Fruit fly (Drosophila melanogaster) whole organism, embryonic: ENCODE data around the gene RtcB.

ENCODE experiments used
- Ada2b ChIP-seq: fragments of 200-800 bp; sonication (Bioruptor generic); IDR thresholded peaks from 2 replicates; pipeline ENCODE4 v1.3.6; 2022; ENCODE audit warnings: missing biosample characterization, missing genetic modification characterization
- Bdp1 ChIP-seq: fragments of 200-800 bp; sonication (Bioruptor generic); optimal IDR thresholded peaks from 3 replicates; lab custom pipeline; 2016; ENCODE audit warnings: missing biosample characterization, missing genetic modification characterization
- CG10209 ChIP-seq: fragments of 200-800 bp; sonication (Bioruptor generic); optimal IDR thresholded peaks from 3 replicates; lab custom pipeline; 2017; ENCODE audit warnings: missing biosample characterization, mild to moderate bottlenecking, missing genetic modification characterization, missing genetic modification reagents
- CG13894 ChIP-seq: fragments of 200-800 bp; sonication (Bioruptor generic); optimal IDR thresholded peaks from 3 replicates; lab custom pipeline; 2018; ENCODE audit warnings: missing biosample characterization, mild to moderate bottlenecking, missing genetic modification characterization, moderate library complexity
- CG17829 ChIP-seq: fragments of 200-800 bp; optimal IDR thresholded peaks from 2 replicates; lab custom pipeline; 2019; ENCODE audit warnings: missing biosample characterization, mild to moderate bottlenecking, missing genetic modification characterization, moderate library complexity
- CG17912 ChIP-seq: fragments of 200-800 bp; sonication (Bioruptor generic); optimal IDR thresholded peaks from 2 replicates; lab custom pipeline; 2018; ENCODE audit warnings: missing biosample characterization, mild to moderate bottlenecking, missing genetic modification characterization
- CG1832 ChIP-seq: fragments of 200-800 bp; sonication (Bioruptor generic); optimal IDR thresholded peaks from 2 replicates; lab custom pipeline; 2017; ENCODE audit warnings: missing biosample characterization, mild to moderate bottlenecking, missing genetic modification characterization, inconsistent platforms
- CG2120 ChIP-seq: fragments of 200-800 bp; sonication (Bioruptor generic); optimal IDR thresholded peaks from 3 replicates; lab custom pipeline; 2016; ENCODE audit warnings: missing biosample characterization, missing genetic modification characterization
- CG2129 ChIP-seq: fragments of 200-800 bp; sonication (Bioruptor generic); IDR thresholded peaks from 2 replicates; pipeline ENCODE4 v1.3.6; 2022; ENCODE audit warnings: missing biosample characterization, missing genetic modification characterization; ENCODE audit not compliant: partially characterized antibody
- CG31224 ChIP-seq: fragments of 200-800 bp; sonication (Bioruptor generic); IDR thresholded peaks from 2 replicates; pipeline ENCODE4 v1.3.6; 2022; ENCODE audit warnings: missing biosample characterization, missing genetic modification characterization
- CG34422 ChIP-seq: fragments of 200-800 bp; sonication (Bioruptor generic); IDR thresholded peaks from 3 replicates; pipeline ENCODE4 v1.3.6; 2022; ENCODE audit warnings: missing biosample characterization, missing genetic modification characterization
- CG7357 ChIP-seq: fragments of 200-800 bp; sonication (Bioruptor generic); IDR thresholded peaks from 3 replicates; pipeline ENCODE4 v1.3.6; 2022; ENCODE audit warnings: missing biosample characterization, missing genetic modification characterization
- CG8924 ChIP-seq: fragments of 200-800 bp; optimal IDR thresholded peaks from 3 replicates; lab custom pipeline; 2019; ENCODE audit warnings: missing biosample characterization, mild to moderate bottlenecking, missing genetic modification characterization, moderate library complexity
- Doc2 ChIP-seq: fragments of 200-800 bp; sonication (Bioruptor generic); IDR thresholded peaks from 2 replicates; pipeline ENCODE4 v1.3.6; 2022; ENCODE audit warnings: missing biosample characterization, missing genetic modification characterization
- HmgZ ChIP-seq: fragments of 200-800 bp; sonication (Bioruptor generic); optimal IDR thresholded peaks from 2 replicates; lab custom pipeline; 2018; ENCODE audit warnings: missing biosample characterization, mild to moderate bottlenecking, missing genetic modification characterization
- Jarid2 ChIP-seq: fragments of 200-800 bp; sonication (Bioruptor generic); optimal IDR thresholded peaks from 3 replicates; lab custom pipeline; 2017; ENCODE audit warnings: mild to moderate bottlenecking, missing biosample characterization, missing genetic modification reagents, missing genetic modification characterization
- MESR4 ChIP-seq: fragments of 200-800 bp; sonication (Bioruptor generic); optimal IDR thresholded peaks from 2 replicates; lab custom pipeline; 2018; ENCODE audit warnings: missing biosample characterization, mild to moderate bottlenecking, missing genetic modification characterization, moderate library complexity
- Meics ChIP-seq: fragments of 200-800 bp; sonication (Bioruptor generic); optimal IDR thresholded peaks from 2 replicates; lab custom pipeline; 2017; ENCODE audit warnings: missing biosample characterization, mild to moderate bottlenecking, missing genetic modification characterization
- Mrtf ChIP-seq: fragments of 200-800 bp; sonication (Bioruptor generic); IDR thresholded peaks from 3 replicates; pipeline ENCODE4 v1.3.6; 2022; ENCODE audit warnings: missing biosample characterization, missing genetic modification characterization
- Nf-YC ChIP-seq: fragments of 200-800 bp; optimal IDR thresholded peaks from 3 replicates; lab custom pipeline; 2019; ENCODE audit warnings: missing biosample characterization, mild to moderate bottlenecking, missing genetic modification characterization, moderate library complexity
- Pdp1 ChIP-seq, 2 experiments: fragments of 200-800 bp; sonication (Bioruptor generic); optimal IDR thresholded peaks; 3 replicates each; lab custom pipeline; 2016; ENCODE audit warnings: missing biosample characterization in 2 of 2, missing genetic modification characterization in 2 of 2, mild to moderate bottlenecking in 1 of 2, moderate library complexity in 1 of 2
- Sry-β ChIP-seq: fragments of 200-800 bp; sonication (Bioruptor generic); optimal IDR thresholded peaks from 2 replicates; lab custom pipeline; 2018; ENCODE audit warnings: missing biosample characterization, mild to moderate bottlenecking, missing genetic modification characterization, moderate library complexity
- Ssrp ChIP-seq: fragments of 200-800 bp; sonication (Bioruptor generic); optimal IDR thresholded peaks from 2 replicates; lab custom pipeline; 2018; ENCODE audit warnings: missing biosample characterization, mild to moderate bottlenecking, missing genetic modification characterization, moderate library complexity
- ac ChIP-seq: fragments of 200-800 bp; sonication (Bioruptor generic); optimal IDR thresholded peaks from 3 replicates; lab custom pipeline; 2017; ENCODE audit warnings: missing biosample characterization, mild to moderate bottlenecking, missing genetic modification characterization
- al ChIP-seq: fragments of 200-800 bp; sonication (Bioruptor generic); IDR thresholded peaks from 2 replicates; pipeline ENCODE4 v1.3.6; 2022; ENCODE audit warnings: missing biosample characterization, missing genetic modification characterization
- bab2 ChIP-seq: fragments of 200-800 bp; sonication (Bioruptor generic); optimal IDR thresholded peaks from 2 replicates; lab custom pipeline; 2016; ENCODE audit warnings: missing biosample characterization, missing genetic modification characterization
- caup ChIP-seq: fragments of 200-800 bp; sonication (Bioruptor generic); optimal IDR thresholded peaks from 3 replicates; lab custom pipeline; 2017; ENCODE audit warnings: missing biosample characterization, mild to moderate bottlenecking, missing genetic modification characterization, moderate library complexity; ENCODE audit not compliant: severe bottlenecking
- crc ChIP-seq: fragments of 200-800 bp; sonication (Bioruptor generic); optimal IDR thresholded peaks from 2 replicates; lab custom pipeline; 2016; ENCODE audit warnings: missing biosample characterization, missing genetic modification characterization
- disco-r ChIP-seq: fragments of 200-800 bp; sonication (Bioruptor generic); optimal IDR thresholded peaks from 2 replicates; lab custom pipeline; 2016; ENCODE audit warnings: missing biosample characterization, missing genetic modification characterization
- dysf ChIP-seq: fragments of 200-800 bp; sonication (Bioruptor generic); IDR thresholded peaks from 3 replicates; pipeline ENCODE4 v1.3.6; 2022; ENCODE audit warnings: missing biosample characterization, missing genetic modification characterization
- gcm ChIP-seq: fragments of 200-800 bp; sonication (Bioruptor generic); optimal IDR thresholded peaks from 2 replicates; lab custom pipeline; 2019; ENCODE audit warnings: missing biosample characterization, mild to moderate bottlenecking, missing genetic modification characterization, moderate library complexity
- gcm2 ChIP-seq: fragments of 200-800 bp; sonication (Bioruptor generic); optimal IDR thresholded peaks from 2 replicates; lab custom pipeline; 2016; ENCODE audit warnings: missing biosample characterization, missing genetic modification characterization
- hkb ChIP-seq, 2 experiments: fragments of 200-800 bp in 1 of 2; fragments of >200 bp in 1 of 2; sonication (Bioruptor generic) in 1 of 2; IDR thresholded peaks in 1 of 2; optimal IDR thresholded peaks in 1 of 2; 2 replicates each; pipeline versions ENCODE4 v1.3.6 to Lab custom; 2017 to 2022; ENCODE audit warnings: missing biosample characterization in 1 of 2, missing genetic modification characterization in 1 of 2
- lilli ChIP-seq: fragments of 200-800 bp; sonication (Bioruptor generic); optimal IDR thresholded peaks from 3 replicates; lab custom pipeline; 2016; ENCODE audit warnings: missing biosample characterization, missing genetic modification characterization
- nerfin-1 ChIP-seq: fragments of 200-800 bp; sonication (Bioruptor generic); optimal IDR thresholded peaks from 3 replicates; lab custom pipeline; 2019; ENCODE audit warnings: missing biosample characterization, mild to moderate bottlenecking, missing genetic modification characterization, moderate library complexity
- nerfin-2 ChIP-seq: fragments of 200-800 bp; sonication (Bioruptor generic); IDR thresholded peaks from 2 replicates; pipeline ENCODE4 v1.3.6; 2022; ENCODE audit warnings: missing biosample characterization, missing genetic modification characterization; ENCODE audit not compliant: partially characterized antibody
- pho ChIP-seq: fragments of 200-800 bp; sonication (Bioruptor generic); optimal IDR thresholded peaks from 2 replicates; lab custom pipeline; 2016; ENCODE audit warnings: missing biosample characterization, missing genetic modification characterization
- pum ChIP-seq: fragments of 200-800 bp; sonication (Bioruptor generic); optimal IDR thresholded peaks from 2 replicates; lab custom pipeline; 2016; ENCODE audit warnings: missing biosample characterization, missing genetic modification characterization
- run ChIP-seq: fragments of 200-800 bp; sonication (Bioruptor generic); optimal IDR thresholded peaks from 3 replicates; lab custom pipeline; 2018; ENCODE audit warnings: missing biosample characterization, mild to moderate bottlenecking, missing genetic modification characterization
- sisA ChIP-seq: fragments of 200-800 bp; sonication (Bioruptor generic); IDR thresholded peaks from 2 replicates; pipeline ENCODE4 v1.3.6; 2022; ENCODE audit warnings: missing biosample characterization, missing genetic modification characterization
- slbo ChIP-seq: fragments of 200-800 bp; sonication (Bioruptor generic); IDR thresholded peaks from 2 replicates; pipeline ENCODE4 v1.3.6; 2022; ENCODE audit warnings: missing biosample characterization, missing genetic modification characterization
- sqz ChIP-seq: fragments of 200-800 bp; sonication (Bioruptor generic); optimal IDR thresholded peaks from 3 replicates; lab custom pipeline; 2018; ENCODE audit warnings: missing biosample characterization, mild to moderate bottlenecking, missing genetic modification characterization
- sr ChIP-seq: fragments of 200-800 bp; sonication (Bioruptor generic); IDR thresholded peaks from 3 replicates; pipeline ENCODE4 v1.3.6; 2022; ENCODE audit warnings: missing biosample characterization, missing genetic modification characterization
- sug ChIP-seq: fragments of 200-800 bp; optimal IDR thresholded peaks from 2 replicates; lab custom pipeline; 2019; ENCODE audit warnings: missing biosample characterization, mild to moderate bottlenecking, missing genetic modification characterization, moderate library complexity
- toy ChIP-seq: fragments of 200-800 bp; sonication (Bioruptor generic); IDR thresholded peaks from 2 replicates; pipeline ENCODE4 v1.3.6; 2022; ENCODE audit warnings: missing biosample characterization, missing genetic modification characterization
- vfl ChIP-seq: fragments of 200-800 bp; sonication (Bioruptor generic); optimal IDR thresholded peaks from 2 replicates; lab custom pipeline; 2016; ENCODE audit warnings: missing biosample characterization, missing genetic modification characterization
- vnd ChIP-seq: fragments of 200-800 bp; sonication (Bioruptor generic); IDR thresholded peaks from 3 replicates; pipeline ENCODE4 v1.3.6; 2022; ENCODE audit warnings: missing biosample characterization, missing genetic modification characterization; ENCODE audit not compliant: partially characterized antibody
- wdn ChIP-seq: fragments of 200-800 bp; sonication (Bioruptor generic); IDR thresholded peaks from 2 replicates; pipeline ENCODE4 v1.3.6; 2022; ENCODE audit warnings: missing biosample characterization, missing genetic modification characterization
- zfh1 ChIP-seq: fragments of 200-800 bp; sonication (Bioruptor generic); IDR thresholded peaks from 3 replicates; pipeline ENCODE4 v1.3.6; 2022; ENCODE audit warnings: missing biosample characterization, missing genetic modification characterization

The RtcB gene

DNA sequence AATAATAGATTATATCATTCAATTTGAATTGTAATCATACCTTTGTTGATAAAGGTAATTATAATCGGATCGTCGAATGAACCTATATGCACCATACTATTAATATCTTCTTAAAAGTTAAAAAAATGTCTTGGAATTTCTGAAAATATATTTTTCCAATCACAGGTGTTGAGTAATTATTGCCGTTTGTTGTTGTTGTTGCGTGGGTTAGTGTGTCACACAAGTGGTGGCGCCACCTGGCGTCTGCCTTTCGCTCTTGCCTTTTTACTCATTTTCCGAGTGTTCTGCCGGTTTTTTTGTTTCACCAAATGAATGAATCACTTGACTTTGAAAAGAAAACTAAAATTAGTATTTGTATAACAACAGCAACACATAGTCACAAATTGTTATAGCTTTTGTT lies 15.3 kb upstream of the RtcB start (continued):
- no peak for TF ChIP-seq CG2129 (GFP tag; lab: Robert Waterston, UW)
- TF ChIP-seq pho (GFP tag; lab: Kevin White, UChicago), result no peak
- no peak for TF ChIP-seq sisA (GFP tag; lab: Robert Waterston, UW)
- no peak for TF ChIP-seq ac
- no peak for TF ChIP-seq nerfin-2 (GFP tag; lab: Robert Waterston, UW)
- no peak for TF ChIP-seq HmgZ
- TF ChIP-seq Pdp1 (GFP tag; optimal IDR thresholded peaks at IDR 0.05; lab: Kevin White, UChicago), result peak in 1 of 2 experiments; percentile 53
- TF ChIP-seq wdn (GFP tag; lab: Robert Waterston, UW), result no peak
- no peak for TF ChIP-seq CG34422 (GFP tag; lab: Robert Waterston, UW)

DNA sequence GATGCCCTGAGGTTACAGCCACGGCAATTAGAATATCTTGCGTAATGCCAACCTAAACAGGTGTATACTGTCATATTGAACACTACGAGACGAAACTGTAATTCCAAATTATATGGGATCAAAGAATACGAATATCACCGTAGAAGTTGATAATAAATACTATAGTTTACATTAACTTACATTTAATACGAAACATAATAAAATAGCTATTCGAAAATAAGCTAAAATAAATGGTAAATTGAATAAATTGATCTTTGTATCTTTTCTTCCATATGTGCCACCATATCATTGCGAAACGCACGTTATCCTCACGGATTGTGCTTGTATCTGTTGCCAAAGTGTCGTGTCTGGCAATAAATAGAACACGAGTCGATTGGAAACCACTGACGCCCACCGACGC lies 14.6 kb upstream of the RtcB start:
- TF ChIP-seq nerfin-1 (tag; lab: Kevin White, UChicago) (no peak), CG8924 (no peak), dysf (peak; percentile 67; the same call in 2 of the 3 replicates), CG1832 (GFP tag; lab: Kevin White, UChicago) (no peak), gcm (GFP tag; lab: Kevin White, UChicago) (no peak), pum (GFP tag; lab: Kevin White, UChicago) (no peak), CG17829 (tag; lab: Kevin White, UChicago) (no peak), Ssrp (no peak), Mrtf (GFP tag; lab: Robert Waterston, UW) (peak; percentile 28; the same call in 1 of the 3 replicates), zfh1 (no peak), CG2129 (GFP tag; lab: Robert Waterston, UW) (no peak), hkb (optimal IDR thresholded peaks at IDR 0.05; lab: Kevin White, UChicago) (no peak), hkb (GFP tag; IDR thresholded peaks at IDR 0.05; lab: Robert Waterston, UW) (0 out of 2 replicates have a peak, but pooled peaks have one; percentile 36), Nf-YC (tag; lab: Kevin White, UChicago) (peak; percentile 4), CG31224 (GFP tag; lab: Robert Waterston, UW) (no peak), vfl (no peak), wdn (GFP tag; lab: Robert Waterston, UW) (0 out of 2 replicates have a peak, but pooled peaks have one; percentile 16), slbo (GFP tag; lab: Robert Waterston, UW) (peak; percentile 62), sqz (no peak), disco-r (GFP tag; lab: Kevin White, UChicago) (no peak), MESR4 (no peak), sr (GFP tag; lab: Robert Waterston, UW) (no peak), sug (peak; percentile 15), Meics (GFP tag; lab: Kevin White, UChicago) (peak; percentile 49), Ada2b (GFP tag; lab: Robert Waterston, UW) (0 out of 2 replicates have a peak, but pooled peaks have one; percentile 7), run (tag; lab: Kevin White, UChicago) (no peak), al (GFP tag; lab: Robert Waterston, UW) (peak; percentile 63; the same call in 1 of the 2 replicates), caup (GFP tag; lab: Kevin White, UChicago) (peak; percentile 16), toy (GFP tag; lab: Robert Waterston, UW) (no peak), CG2120 (GFP tag; lab: Kevin White, UChicago) (peak; percentile 31), Doc2 (no peak), gcm2 (no peak), Jarid2 (GFP tag; lab: Kevin White, UChicago) (no peak), CG10209 (no peak), CG7357 (GFP tag; lab: Robert Waterston, UW) (no peak), Bdp1 (no peak), vnd (GFP tag; lab: Robert Waterston, UW) (no peak), bab2 (GFP tag; lab: Kevin White, UChicago) (no peak), CG17912 (GFP tag; lab: Kevin White, UChicago) (no peak), lilli (peak; percentile 14), CG13894 (no peak), crc (GFP tag; lab: Kevin White, UChicago) (no peak), Sry-β (GFP tag; lab: Kevin White, UChicago) (no peak)
